Worm (Caenorhabditis elegans): ENCODE results near the gene srz-56.

DNA sequence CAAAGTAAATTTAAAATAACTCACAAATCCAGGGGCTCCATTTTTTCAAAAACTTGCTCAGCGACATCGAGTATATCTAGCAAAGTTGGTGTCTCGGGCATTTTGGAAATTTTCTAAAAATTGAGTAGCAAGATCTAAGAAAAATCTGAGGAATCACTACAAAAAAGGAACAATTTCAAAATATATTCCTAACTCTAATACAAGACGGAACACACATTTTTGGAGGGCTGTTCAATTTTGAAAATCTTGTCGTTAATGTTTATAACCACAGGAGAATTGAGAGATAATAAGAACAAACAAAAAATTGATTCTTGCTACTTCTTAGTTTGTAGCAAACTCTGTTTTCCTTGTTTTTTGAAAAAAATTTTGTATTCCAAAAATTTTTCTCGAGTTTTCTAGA, 8.2 kb upstream of the srz-56 start, which contains the start of gene fbxa-47:
- TF ChIP-seq ama-1 (optimal IDR thresholded peaks at IDR 0.05) (no peak), flt-1 (GFP tag; IDR thresholded peaks at IDR 0.05) (no peak), hmg-4 (GFP tag; optimal IDR thresholded peaks at IDR 0.05) (no peak), ceh-13 (GFP tag; optimal IDR thresholded peaks at IDR 0.05) (no peak)
